Worm (Caenorhabditis elegans): ENCODE measurements around the gene R11G1.1.

R11G1.1 gene

DNA sequence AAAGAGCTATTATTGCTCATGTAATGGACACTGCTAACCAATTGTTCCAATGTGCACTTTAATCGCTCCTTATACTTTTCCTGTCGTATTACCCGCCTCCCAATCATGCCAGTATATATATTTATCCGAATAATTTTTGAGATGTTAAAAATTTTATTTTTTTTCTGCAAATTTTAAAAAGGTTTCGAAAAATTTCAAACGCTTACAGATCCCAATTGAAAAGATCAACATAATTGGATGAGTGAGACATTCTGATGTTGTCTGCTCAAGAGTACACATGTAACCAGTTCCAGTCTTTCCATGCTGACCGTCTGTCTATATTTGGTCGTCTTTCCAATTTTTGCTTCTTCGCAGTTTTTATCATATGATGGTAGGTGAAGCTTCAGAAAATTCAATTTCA, at the start of gene R11G1.1:
R11G1.1 (plus strand) TSS at position 301 of the 400 bp plus-strand sequence.
- TF ChIP-seq snpc-4 (tag; optimal IDR thresholded peaks at IDR 0.05) (no peak), mab-5 (tag; optimal IDR thresholded peaks at IDR 0.05) (no peak), nhr-237 (tag; optimal IDR thresholded peaks at IDR 0.05) (no peak), mls-2 (tag; optimal IDR thresholded peaks at IDR 0.05) (no peak), ceh-83 (GFP tag; optimal IDR thresholded peaks at IDR 0.05) (no peak), ceh-39 (tag; optimal IDR thresholded peaks at IDR 0.05) (no peak), zip-8 (tag; optimal IDR thresholded peaks at IDR 0.05) (no peak), tbx-8 (GFP tag; optimal IDR thresholded peaks at IDR 0.05) (no peak), blmp-1 (tag; optimal IDR thresholded peaks at IDR 0.05) (no peak), lsy-2 (tag; optimal IDR thresholded peaks at IDR 0.05) (no peak), hlh-1 (tag; optimal IDR thresholded peaks at IDR 0.05) (no peak), nhr-76 (tag; optimal IDR thresholded peaks at IDR 0.05) (no peak), sem-2 (GFP tag; optimal IDR thresholded peaks at IDR 0.05) (no peak), flh-1 (GFP tag; optimal IDR thresholded peaks at IDR 0.05) (no peak), elt-3 (tag; optimal IDR thresholded peaks at IDR 0.05) (no peak), ztf-11 (tag; optimal IDR thresholded peaks at IDR 0.05) (no peak), lin-13 (tag; optimal IDR thresholded peaks at IDR 0.05) (no peak), ces-1 (GFP tag; optimal IDR thresholded peaks at IDR 0.05) (no peak), bed-3 (GFP tag; optimal IDR thresholded peaks at IDR 0.05) (no peak), nhr-12 (tag; optimal IDR thresholded peaks at IDR 0.05) (no peak)

DNA sequence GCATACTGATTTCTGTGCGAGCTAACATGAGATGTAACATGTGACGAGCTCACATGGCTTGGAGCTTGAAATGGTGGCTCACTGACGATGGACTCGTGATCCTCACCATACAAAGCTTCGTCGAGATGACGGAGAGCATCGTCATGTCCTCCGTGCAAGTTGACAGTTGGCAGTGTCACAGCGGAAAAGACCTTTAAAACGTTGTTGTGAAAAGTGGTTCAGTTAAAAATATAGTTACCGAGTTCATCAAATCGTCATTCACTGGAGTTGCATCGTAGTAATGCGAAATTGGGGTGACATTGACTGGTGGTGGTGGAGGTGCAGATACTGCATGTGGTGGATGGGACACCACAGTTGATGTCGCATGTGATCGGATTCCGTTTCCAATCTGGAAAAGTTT, 48.9 kb upstream of the R11G1.1 start:
- no peak for TF ChIP-seq elt-1 (tag; optimal IDR thresholded peaks at IDR 0.05; ENCODE audit: borderline replicate concordance, insufficient read depth)
- TF ChIP-seq sem-2 (GFP tag; optimal IDR thresholded peaks at IDR 0.05) = no peak
- TF ChIP-seq nhr-76 (tag; optimal IDR thresholded peaks at IDR 0.05) = no peak
- no peak for TF ChIP-seq ceh-39 (tag; optimal IDR thresholded peaks at IDR 0.05)
- TF ChIP-seq pha-4 (tag; optimal IDR thresholded peaks at IDR 0.05) = no peak
- no peak for TF ChIP-seq lin-13 (tag; optimal IDR thresholded peaks at IDR 0.05)
- TF ChIP-seq ces-1 (GFP tag; optimal IDR thresholded peaks at IDR 0.05) = no peak
- no peak for TF ChIP-seq ztf-11 (tag; optimal IDR thresholded peaks at IDR 0.05)
- no peak for TF ChIP-seq nhr-237 (tag; optimal IDR thresholded peaks at IDR 0.05)
- no peak for TF ChIP-seq snpc-4 (tag; optimal IDR thresholded peaks at IDR 0.05)
- no peak for TF ChIP-seq elt-3 (tag; optimal IDR thresholded peaks at IDR 0.05)
- TF ChIP-seq nhr-28 (tag; optimal IDR thresholded peaks at IDR 0.05) = no peak

DNA sequence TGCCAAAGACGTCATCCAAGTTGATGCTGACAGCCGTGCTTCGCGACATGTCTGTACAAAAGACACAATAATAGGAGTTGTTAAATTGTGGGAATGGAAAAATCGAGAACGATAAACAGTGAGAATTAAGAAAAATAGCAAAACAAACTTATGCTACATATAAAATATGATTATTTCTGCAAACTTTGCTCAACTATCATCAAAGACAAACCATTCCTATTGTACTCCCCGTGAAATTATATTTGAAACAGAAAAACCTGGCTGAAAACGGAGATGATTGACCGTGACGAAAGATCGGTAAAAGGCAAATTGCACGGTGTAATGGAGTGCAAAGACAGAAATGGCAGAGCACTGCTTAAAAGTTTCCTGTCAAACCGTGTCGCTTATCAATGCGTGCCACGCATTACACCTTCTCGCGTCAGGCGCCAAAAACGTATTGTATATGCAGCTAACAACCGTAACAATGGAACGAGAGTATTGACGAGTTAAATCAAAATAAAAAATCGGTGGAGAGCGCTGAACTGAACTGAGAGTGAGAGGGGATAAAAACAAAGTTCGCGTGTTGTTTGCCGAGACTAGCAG, 48.2 kb upstream of the R11G1.1 start, which contains the start of gene C18B2.5:
C18B2.5 (minus strand) TSS at position 51 of the 582 bp plus-strand sequence.
- TF ChIP-seq lin-32 (GFP tag; optimal IDR thresholded peaks at IDR 0.05) = no peak
- TF ChIP-seq unc-39 (tag; optimal IDR thresholded peaks at IDR 0.05) = no peak
- no peak for TF ChIP-seq ces-1 (GFP tag; optimal IDR thresholded peaks at IDR 0.05)
- no peak for TF ChIP-seq sptf-1 (tag; optimal IDR thresholded peaks at IDR 0.05)
- no peak for TF ChIP-seq unc-120 (tag; optimal IDR thresholded peaks at IDR 0.05; ENCODE audit: poor library complexity, severe bottlenecking)
- no peak for TF ChIP-seq blmp-1 (tag; optimal IDR thresholded peaks at IDR 0.05)
- TF ChIP-seq snpc-4 (tag; optimal IDR thresholded peaks at IDR 0.05) = no peak
- TF ChIP-seq nhr-76 (tag; optimal IDR thresholded peaks at IDR 0.05) = no peak
- TF ChIP-seq ceh-83 (GFP tag; optimal IDR thresholded peaks at IDR 0.05) = no peak
- TF ChIP-seq ztf-11 (tag; optimal IDR thresholded peaks at IDR 0.05) = no peak
- TF ChIP-seq mls-2 (tag; optimal IDR thresholded peaks at IDR 0.05) = no peak
- TF ChIP-seq mep-1 (tag; optimal IDR thresholded peaks at IDR 0.05) = no peak
- no peak for TF ChIP-seq lin-13 (tag; optimal IDR thresholded peaks at IDR 0.05)
- TF ChIP-seq bed-3 (GFP tag; optimal IDR thresholded peaks at IDR 0.05) = no peak
- TF ChIP-seq nhr-237 (tag; optimal IDR thresholded peaks at IDR 0.05) = no peak
- no peak for TF ChIP-seq unc-62 (GFP tag; optimal IDR thresholded peaks at IDR 0.05)
- no peak for TF ChIP-seq hlh-1 (tag; optimal IDR thresholded peaks at IDR 0.05)
- no peak for TF ChIP-seq nhr-28 (tag; optimal IDR thresholded peaks at IDR 0.05)

DNA sequence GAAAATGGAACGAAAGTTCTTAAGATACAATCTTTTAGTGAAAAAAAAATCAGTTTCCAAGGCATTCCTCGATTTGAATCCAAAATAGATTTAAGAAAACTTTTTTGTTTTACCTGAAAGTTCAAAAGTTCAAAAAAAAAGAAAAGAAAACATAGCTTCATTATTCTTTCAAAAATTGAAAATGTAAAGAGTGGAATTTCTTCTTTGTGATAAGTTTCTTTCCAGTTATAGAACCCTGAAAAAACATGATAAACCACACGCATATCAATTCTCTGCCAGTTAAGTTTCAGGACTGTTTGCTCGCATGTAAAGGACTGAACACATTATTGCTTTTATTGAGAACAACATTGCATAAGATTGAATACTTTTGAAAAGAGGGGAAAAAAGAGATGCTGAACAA, 47.6 kb upstream of the R11G1.1 start:
- TF ChIP-seq sem-2 (GFP tag; optimal IDR thresholded peaks at IDR 0.05) (no peak), nhr-76 (tag; optimal IDR thresholded peaks at IDR 0.05) (no peak), lsy-2 (tag; optimal IDR thresholded peaks at IDR 0.05) (no peak), lin-32 (GFP tag; optimal IDR thresholded peaks at IDR 0.05) (no peak), bed-3 (GFP tag; optimal IDR thresholded peaks at IDR 0.05) (no peak), elt-3 (tag; optimal IDR thresholded peaks at IDR 0.05) (no peak), ham-2 (GFP tag; optimal IDR thresholded peaks at IDR 0.05) (no peak), flh-1 (GFP tag; optimal IDR thresholded peaks at IDR 0.05) (no peak), snpc-4 (tag; optimal IDR thresholded peaks at IDR 0.05) (no peak), nhr-28 (tag; optimal IDR thresholded peaks at IDR 0.05) (no peak), mab-5 (tag; optimal IDR thresholded peaks at IDR 0.05) (no peak), pha-4 (tag; optimal IDR thresholded peaks at IDR 0.05) (no peak), unc-120 (tag; optimal IDR thresholded peaks at IDR 0.05; ENCODE audit: poor library complexity, severe bottlenecking) (no peak), lin-13 (tag; optimal IDR thresholded peaks at IDR 0.05) (no peak), hlh-1 (tag; optimal IDR thresholded peaks at IDR 0.05) (no peak), nhr-237 (tag; optimal IDR thresholded peaks at IDR 0.05) (no peak), unc-39 (tag; optimal IDR thresholded peaks at IDR 0.05) (no peak)
